Worm (Caenorhabditis elegans) whole organism, L3 larva: Measurements from ENCODE around the gene plp-2.

Experiments used
- ceh-82 ChIP-seq: fragments of 150-350 bp; optimal IDR thresholded peaks from 2 replicates; lab custom pipeline; 2014; ENCODE audit warnings: missing biosample characterization, missing genetic modification characterization
- fos-1 ChIP-seq: fragments of 150-350 bp; optimal IDR thresholded peaks from 2 replicates; lab custom pipeline; 2014; ENCODE audit warnings: missing biosample characterization, missing genetic modification characterization
- nhr-12 ChIP-seq: fragments of 150-350 bp; optimal IDR thresholded peaks from 2 replicates; lab custom pipeline; 2014; ENCODE audit warnings: missing biosample characterization, missing genetic modification characterization
- nhr-237 ChIP-seq: fragments of 150-350 bp; optimal IDR thresholded peaks from 2 replicates; lab custom pipeline; 2014; ENCODE audit warnings: missing biosample characterization, missing genetic modification characterization
- nhr-25 ChIP-seq: sonication (generic microtip); optimal IDR thresholded peaks from 2 replicates; lab custom pipeline; 2017; ENCODE audit warnings: missing biosample characterization, missing genetic modification characterization
- nhr-28 ChIP-seq: fragments of 150-350 bp; optimal IDR thresholded peaks from 2 replicates; lab custom pipeline; 2014; ENCODE audit warnings: missing biosample characterization, missing genetic modification characterization
- skn-1 ChIP-seq: fragments of 150-350 bp; optimal IDR thresholded peaks from 2 replicates; lab custom pipeline; 2014; ENCODE audit warnings: missing biosample characterization, missing genetic modification characterization
- snpc-4 ChIP-seq: fragments of 150-350 bp; optimal IDR thresholded peaks from 2 replicates; lab custom pipeline; 2014; ENCODE audit warnings: missing biosample characterization, missing genetic modification characterization
- tbx-2 ChIP-seq: sonication (generic microtip); optimal IDR thresholded peaks from 2 replicates; lab custom pipeline; 2016; ENCODE audit warnings: mild to moderate bottlenecking, missing genetic modification characterization, missing compliant biosample characterization
- unc-62 ChIP-seq: fragments of 150-350 bp; sonication (generic microtip); optimal IDR thresholded peaks from 4 replicates; lab custom pipeline; 2014; ENCODE audit warnings: missing biosample characterization, missing genetic modification reagents, missing genetic modification characterization

DNA sequence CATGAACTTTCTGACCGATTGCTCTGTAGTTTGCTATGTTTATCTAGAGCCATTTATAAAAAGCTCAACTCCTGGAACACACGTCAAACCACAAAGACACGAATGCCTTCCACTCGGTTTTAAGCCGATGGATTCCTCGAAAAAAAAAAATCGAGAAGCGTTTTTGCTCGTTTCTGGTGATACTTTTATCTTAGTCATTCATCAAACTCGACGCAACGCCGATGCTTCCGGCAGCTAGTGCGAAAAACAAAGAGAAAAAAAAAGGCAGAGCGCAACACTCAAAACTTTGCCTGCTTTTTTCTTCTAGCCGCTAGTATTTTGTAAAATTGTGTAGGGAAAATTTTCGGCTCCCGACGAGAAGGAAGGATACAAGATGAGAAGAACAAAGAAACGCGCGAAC is 45.0 kb upstream of the plp-2 start:
- TF ChIP-seq nhr-25 (tag; lab: Kevin White, UChicago) (no peak), nhr-237 (tag; lab: Kevin White, UChicago) (no peak), nhr-12 (tag; lab: Kevin White, UChicago) (no peak), tbx-2 (tag; lab: Kevin White, UChicago) (no peak), snpc-4 (tag; lab: Kevin White, UChicago) (no peak), unc-62 (GFP tag; lab: Kevin White, UChicago) (no peak), nhr-28 (tag; lab: Kevin White, UChicago) (no peak), ceh-82 (no peak), skn-1 (tag; lab: Kevin White, UChicago) (no peak), fos-1 (tag; lab: Kevin White, UChicago) (no peak)
